Worm (Caenorhabditis elegans): ENCODE data around the gene rexd-1.

ce11 chrIII:1876267-1876865 lies 42.1 kb downstream of the rexd-1 start:
- TF ChIP-seq nhr-76 (tag; optimal IDR thresholded peaks at IDR 0.05), result no peak
- TF ChIP-seq drap-1 (GFP tag; optimal IDR thresholded peaks at IDR 0.05), result no peak
- TF ChIP-seq mab-5 (tag; optimal IDR thresholded peaks at IDR 0.05), result no peak
- no peak for TF ChIP-seq nhr-28 (tag; optimal IDR thresholded peaks at IDR 0.05)
- TF ChIP-seq elt-3 (tag; optimal IDR thresholded peaks at IDR 0.05), result no peak
- no peak for TF ChIP-seq cnd-1 (tag; optimal IDR thresholded peaks at IDR 0.05)
- TF ChIP-seq nhr-12 (tag; optimal IDR thresholded peaks at IDR 0.05), result no peak
- no peak for TF ChIP-seq unc-62 (GFP tag; optimal IDR thresholded peaks at IDR 0.05)
- TF ChIP-seq lsy-2 (tag; optimal IDR thresholded peaks at IDR 0.05), result no peak

Measured in whole organism, mixed stage, embryonic.